Worm (Caenorhabditis elegans): ENCODE results near the gene T13C5.9.

Gene T13C5.9

DNA sequence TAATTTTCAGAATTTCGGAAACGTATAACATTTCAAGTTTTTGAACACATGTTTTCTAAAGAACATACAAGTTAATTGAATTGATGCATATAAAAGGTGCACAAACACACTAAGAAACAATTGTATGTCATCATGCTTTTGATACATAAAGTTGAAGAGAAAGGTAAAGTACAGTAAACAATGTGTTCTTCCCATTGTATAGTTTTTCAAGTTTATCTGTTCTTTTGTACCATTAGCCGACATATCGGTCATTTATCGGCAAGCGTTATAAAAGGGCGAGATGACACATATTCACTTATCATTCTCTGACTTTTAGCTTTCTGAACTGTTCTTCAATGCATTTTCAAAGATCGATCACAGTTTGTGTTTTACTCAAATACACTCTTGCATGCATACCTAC is at the start of gene T13C5.9:
T13C5.9 (plus strand) TSS at position 301 of the 400 bp plus-strand sequence.
- TF ChIP-seq nhr-179 (tag; optimal IDR thresholded peaks at IDR 0.05) (no peak), lsl-1 (GFP tag; optimal IDR thresholded peaks at IDR 0.05) (no peak), ztf-28 (GFP tag; IDR thresholded peaks at IDR 0.05) (no peak), ceh-100 (GFP tag; IDR thresholded peaks at IDR 0.05) (no peak), Y95B8A.8 (GFP tag; IDR thresholded peaks at IDR 0.05) (no peak), attf-6 (GFP tag; IDR thresholded peaks at IDR 0.05) (no peak), tbx-9 (tag; optimal IDR thresholded peaks at IDR 0.05; ENCODE audit: borderline replicate concordance) (no peak), C06A6.2 (GFP tag; conservative IDR thresholded peaks at IDR 0.05) (no peak), dpl-1 (GFP tag; optimal IDR thresholded peaks at IDR 0.05) (no peak), lag-1 (GFP tag; IDR thresholded peaks at IDR 0.05) (no peak), madf-3 (GFP tag; IDR thresholded peaks at IDR 0.05) (no peak), B0035.1 (tag; optimal IDR thresholded peaks at IDR 0.05) (no peak), egl-44 (GFP tag; IDR thresholded peaks at IDR 0.05) (no peak), rcor-1 (GFP tag; IDR thresholded peaks at IDR 0.05) (no peak), lin-40 (tag; optimal IDR thresholded peaks at IDR 0.05) (no peak), sptf-2 (GFP tag; optimal IDR thresholded peaks at IDR 0.05) (no peak), hmg-1.2 (GFP tag; IDR thresholded peaks at IDR 0.05) (no peak), ccch-3 (GFP tag; optimal IDR thresholded peaks at IDR 0.05) (no peak), F33H1.4 (GFP tag; IDR thresholded peaks at IDR 0.05) (no peak), cebp-2 (GFP tag; IDR thresholded peaks at IDR 0.05) (no peak)

DNA sequence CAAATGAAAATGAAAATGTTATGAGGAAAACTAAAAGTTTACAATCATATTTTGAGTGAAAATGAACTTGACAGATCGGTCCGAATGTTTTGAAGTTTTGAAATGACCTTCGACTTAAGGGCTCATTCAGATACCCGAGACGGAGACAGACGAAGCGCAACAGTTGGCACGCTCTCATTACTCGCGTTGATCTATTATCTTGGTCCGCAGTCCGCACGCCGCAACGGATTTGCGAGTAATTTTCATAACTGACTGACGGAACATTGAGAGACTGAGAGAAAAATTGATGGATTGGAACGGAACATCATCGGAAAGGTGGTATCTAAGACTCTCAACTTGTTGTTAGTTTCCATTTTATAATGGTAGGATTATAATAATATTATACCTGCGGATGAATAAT is 44.1 kb upstream of the T13C5.9 start:
- TF ChIP-seq hlh-12 (tag; optimal IDR thresholded peaks at IDR 0.05) = no peak
- no peak for TF ChIP-seq ztf-26 (tag; optimal IDR thresholded peaks at IDR 0.05)
- no peak for TF ChIP-seq aptf-3 (GFP tag; IDR thresholded peaks at IDR 0.05)
- TF ChIP-seq ama-1 (optimal IDR thresholded peaks at IDR 0.05) = no peak
- TF ChIP-seq ama-1 (GFP tag; optimal IDR thresholded peaks at IDR 0.05) = no peak
- TF ChIP-seq pbrm-1 (GFP tag; IDR thresholded peaks at IDR 0.05) = no peak
- no peak for TF ChIP-seq F33H1.4 (GFP tag; IDR thresholded peaks at IDR 0.05)
- TF ChIP-seq F49E8.2 (tag; optimal IDR thresholded peaks at IDR 0.05; ENCODE audit: insufficient read depth) = no peak

- TF ChIP-seq fkh-3 (tag; optimal IDR thresholded peaks at IDR 0.05) (no peak), aptf-2 (GFP tag; conservative IDR thresholded peaks at IDR 0.05) (no peak), let-607 (tag; optimal IDR thresholded peaks at IDR 0.05) (no peak), D2030.7 (GFP tag; IDR thresholded peaks at IDR 0.05) (no peak), unc-130 (GFP tag; optimal IDR thresholded peaks at IDR 0.05) (no peak), C06A6.2 (GFP tag; conservative IDR thresholded peaks at IDR 0.05) (no peak), nfya-2 (GFP tag; IDR thresholded peaks at IDR 0.05) (no peak), ceh-40 (GFP tag; IDR thresholded peaks at IDR 0.05) (no peak), mxl-1 (tag; optimal IDR thresholded peaks at IDR 0.05) (no peak), zim-3 (tag; optimal IDR thresholded peaks at IDR 0.05) (no peak), ets-4 (GFP tag; optimal IDR thresholded peaks at IDR 0.05) (no peak), sea-2 (GFP tag; IDR thresholded peaks at IDR 0.05) (no peak), nhr-80 (tag; optimal IDR thresholded peaks at IDR 0.05) (no peak), B0035.1 (tag; optimal IDR thresholded peaks at IDR 0.05) (no peak), F57C9.4 (tag; optimal IDR thresholded peaks at IDR 0.05) (no peak), egl-44 (GFP tag; IDR thresholded peaks at IDR 0.05) (no peak), K11D2.4 (GFP tag; IDR thresholded peaks at IDR 0.05) (no peak), rpc-1 (optimal IDR thresholded peaks at IDR 0.05) (no peak), rpc-1 (tag; optimal IDR thresholded peaks at IDR 0.05) (no peak)
These were observed 39.6 kb upstream of the T13C5.9 start, which contains the start of gene tag-275 for ce11 chrX:6150449-6150848. tag-275 (minus strand) TSS chrX:6150549.
